In the genomic region with DNA sequence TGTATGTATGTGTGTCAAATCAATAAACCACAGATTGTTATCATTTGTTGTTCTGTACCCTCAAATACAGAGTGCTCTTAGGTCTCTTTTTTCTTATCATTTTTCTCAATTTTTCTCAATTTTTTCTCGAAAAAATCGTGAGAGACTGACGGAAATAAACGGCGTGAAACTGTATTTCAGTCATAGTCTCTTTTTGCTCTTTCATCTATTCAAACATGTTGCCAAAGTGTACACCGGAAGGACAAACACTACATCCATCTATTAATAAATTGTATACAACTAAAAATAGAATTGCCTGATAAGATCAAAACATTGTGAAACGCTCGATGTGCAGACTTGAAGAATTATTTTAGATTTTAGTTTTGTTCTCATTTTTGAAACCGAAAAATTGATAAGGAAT, we compare ENCODE assay signal across 6 worm cellular contexts.
TF ChIP-seq lines count a peak whose summit lies in the region.

No protein-coding gene starts in this region.

TF ChIP-seq in whole organism, L1 larva, 84 proteins besides CTCF, POLR2A, EP300 and RAD21:
- TF ChIP-seq elt-2 (tag; optimal IDR thresholded peaks at IDR 0.05; lab: Kevin White, UChicago): peak; percentile 57
- no peak for TF ChIP-seq efl-1 (optimal IDR thresholded peaks at IDR 0.05; lab: Kevin White, UChicago)
- TF ChIP-seq efl-1 (GFP tag; optimal IDR thresholded peaks at IDR 0.05 in 1 of 2; lab: Kevin White, UChicago): peak in 1 of 2 experiments; percentile 80
- no peak for TF ChIP-seq mef-2 (tag; optimal IDR thresholded peaks at IDR 0.05; lab: Kevin White, UChicago)
- no peak for TF ChIP-seq mab-9 (GFP tag; IDR thresholded peaks at IDR 0.05; lab: Robert Waterston, UW)
- TF ChIP-seq efl-3 (GFP tag; optimal IDR thresholded peaks at IDR 0.05; lab: Kevin White, UChicago): no peak

TF ChIP-seq in whole organism, L2 larva, 48 proteins besides CTCF, POLR2A, EP300 and RAD21:
- TF ChIP-seq aly-2 (tag; optimal IDR thresholded peaks at IDR 0.05; lab: Kevin White, UChicago) (no peak), F13H6.1 (tag; optimal IDR thresholded peaks at IDR 0.05; lab: Kevin White, UChicago) (no peak), fos-1 (tag; optimal IDR thresholded peaks at IDR 0.05; lab: Kevin White, UChicago) (peak; percentile 27), unc-39 (tag; optimal IDR thresholded peaks at IDR 0.05; lab: Kevin White, UChicago) (no peak)

TF ChIP-seq in whole organism, L3 larva, 47 proteins besides CTCF, POLR2A, EP300 and RAD21:
- TF ChIP-seq pqm-1 (tag; optimal IDR thresholded peaks at IDR 0.05; lab: Kevin White, UChicago) (peak; percentile 38), lsy-12 (tag; optimal IDR thresholded peaks at IDR 0.05; lab: Kevin White, UChicago) (no peak), elt-2 (tag; optimal IDR thresholded peaks at IDR 0.05; lab: Kevin White, UChicago) (peak; percentile 82), tbx-2 (tag; optimal IDR thresholded peaks at IDR 0.05; lab: Kevin White, UChicago) (no peak), ZK546.5 (tag; optimal IDR thresholded peaks at IDR 0.05; lab: Kevin White, UChicago) (no peak), egl-27 (tag; optimal IDR thresholded peaks at IDR 0.05; lab: Kevin White, UChicago) (no peak), daf-12 (tag; optimal IDR thresholded peaks at IDR 0.05; lab: Kevin White, UChicago) (no peak), nhr-25 (tag; optimal IDR thresholded peaks at IDR 0.05; lab: Kevin White, UChicago) (no peak)
TF ChIP-seq in whole organism, L3 larva: peak in this region for 2.

TF ChIP-seq in whole organism, L4 larva, 104 proteins besides CTCF, POLR2A, EP300 and RAD21:
- peak; percentile 28; the same call in 1 of the 2 replicates for TF ChIP-seq dmd-6 (GFP tag; IDR thresholded peaks at IDR 0.05; lab: Robert Waterston, UW)
- TF ChIP-seq dve-1 (tag; optimal IDR thresholded peaks at IDR 0.05; lab: Kevin White, UChicago; ENCODE audit: insufficient read depth): peak; percentile 32
- TF ChIP-seq daf-16 (GFP tag; optimal IDR thresholded peaks at IDR 0.05; lab: Kevin White, UChicago): no peak
- TF ChIP-seq daf-16 (tag; optimal IDR thresholded peaks at IDR 0.05; lab: Kevin White, UChicago): peak; percentile 66
- peak; percentile 18 for TF ChIP-seq nhr-28 (tag; optimal IDR thresholded peaks at IDR 0.05; lab: Kevin White, UChicago)
- peak; percentile 6 for TF ChIP-seq nhr-6 (tag; optimal IDR thresholded peaks at IDR 0.05; lab: Kevin White, UChicago)
- TF ChIP-seq T26A8.4 (GFP tag; IDR thresholded peaks at IDR 0.05; lab: Robert Waterston, UW): no peak
- no peak for TF ChIP-seq dpl-1 (GFP tag; optimal IDR thresholded peaks at IDR 0.05; lab: Kevin White, UChicago)

TF ChIP-seq in whole organism, late embryonic, 69 proteins besides CTCF, POLR2A, EP300 and RAD21:
- TF ChIP-seq ceh-14 (tag; optimal IDR thresholded peaks at IDR 0.05; lab: Kevin White, UChicago): no peak
- peak; percentile 39 for TF ChIP-seq elt-2 (tag; optimal IDR thresholded peaks at IDR 0.05; lab: Kevin White, UChicago)
TF ChIP-seq in whole organism, late embryonic: peak in this region for 1.

TF ChIP-seq in whole organism, young adult, 124 proteins besides CTCF, POLR2A, EP300 and RAD21:
- TF ChIP-seq nhr-80 (tag; optimal IDR thresholded peaks at IDR 0.05; lab: Kevin White, UChicago) (peak; percentile 38), lin-40 (tag; optimal IDR thresholded peaks at IDR 0.05; lab: Kevin White, UChicago) (no peak)
